Fruit fly (Drosophila melanogaster): ENCODE data around the gene CG33783.

CG33783 gene

DNA sequence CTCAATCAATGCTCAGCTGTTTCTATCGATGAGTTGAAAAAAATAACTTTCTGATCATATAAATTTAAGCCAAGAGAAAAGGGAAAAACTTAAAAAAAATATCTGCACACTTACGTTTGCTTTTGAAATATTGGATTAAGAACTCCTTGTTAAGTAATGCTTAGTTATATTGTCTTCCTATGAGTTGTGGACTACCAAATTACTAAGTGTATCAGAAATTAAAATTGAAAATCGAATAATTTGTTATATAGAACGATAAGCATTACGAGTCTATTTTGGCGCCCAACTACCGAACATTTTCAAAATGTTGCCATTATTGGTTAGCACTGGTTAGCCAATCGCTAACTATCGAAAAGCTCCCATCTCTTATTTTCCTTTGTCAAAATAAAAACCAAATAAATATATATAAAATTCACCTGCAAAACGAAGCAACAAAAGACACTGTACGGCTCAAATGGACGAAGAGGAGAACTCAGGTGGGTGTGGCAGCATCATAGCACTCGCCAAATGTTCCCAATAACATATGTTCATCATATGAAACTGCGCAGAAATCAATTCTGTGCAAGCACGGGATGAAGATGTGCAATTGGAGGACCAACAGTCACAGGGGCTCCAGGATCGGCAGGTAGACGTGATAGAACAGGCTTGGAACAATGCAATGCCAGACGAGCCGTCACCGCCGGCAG is 17.6 kb upstream of the CG33783 start, which contains the start of gene ohgt (continued):
- TF ChIP-seq nau (GFP tag; optimal IDR thresholded peaks at IDR 0.05) (no peak), CG1832 (GFP tag; optimal IDR thresholded peaks at IDR 0.05) (no peak), Nf-YB (GFP tag; optimal IDR thresholded peaks at IDR 0.05) (no peak), Dip2 (GFP tag; IDR thresholded peaks at IDR 0.05) (no peak), CG9215 (GFP tag; IDR thresholded peaks at IDR 0.05) (no peak), croc (GFP tag; conservative IDR thresholded peaks at IDR 0.05) (no peak), Hand (GFP tag; optimal IDR thresholded peaks at IDR 0.05) (no peak), da (GFP tag; optimal IDR thresholded peaks at IDR 0.05) (no peak), amos (GFP tag; IDR thresholded peaks at IDR 0.05; ENCODE audit: partially characterized antibody) (peak; percentile 29; the same call in 1 of the 2 replicates), CG10209 (GFP tag; optimal IDR thresholded peaks at IDR 0.05) (no peak), gt (GFP tag; IDR thresholded peaks at IDR 0.05) (no peak), CG14965 (GFP tag; optimal IDR thresholded peaks at IDR 0.05; ENCODE audit: borderline replicate concordance) (no peak), grau (tag; optimal IDR thresholded peaks at IDR 0.05) (no peak), CG31388 (GFP tag; optimal IDR thresholded peaks at IDR 0.05) (no peak), bcd (GFP tag; optimal IDR thresholded peaks at IDR 0.05) (no peak), CG6765 (GFP tag; optimal IDR thresholded peaks at IDR 0.05) (no peak), Bteb2 (GFP tag; optimal IDR thresholded peaks at IDR 0.05) (no peak), Asciz (GFP tag; optimal IDR thresholded peaks at IDR 0.05) (no peak), CG6813 (GFP tag; optimal IDR thresholded peaks at IDR 0.05) (no peak), Stat92E (GFP tag; optimal IDR thresholded peaks at IDR 0.05) (no peak), grn (GFP tag; optimal IDR thresholded peaks at IDR 0.05) (no peak), H2.0 (GFP tag; IDR thresholded peaks at IDR 0.05) (no peak), CG7745 (tag; optimal IDR thresholded peaks at IDR 0.05) (no peak), sens (GFP tag) (peak; percentile 81), Ptx1 (GFP tag; IDR thresholded peaks at IDR 0.05) (no peak), CG7271 (tag; optimal IDR thresholded peaks at IDR 0.05) (no peak), CG15601 (tag; optimal IDR thresholded peaks at IDR 0.05) (no peak), Bdp1 (GFP tag; optimal IDR thresholded peaks at IDR 0.05) (no peak), kni (GFP tag; optimal IDR thresholded peaks at IDR 0.05) (no peak), Sox100B (GFP tag; optimal IDR thresholded peaks at IDR 0.05) (no peak), CG18619 (GFP tag; optimal IDR thresholded peaks at IDR 0.05) (no peak), az2 (GFP tag; optimal IDR thresholded peaks at IDR 0.05) (no peak), nerfin-1 (tag; optimal IDR thresholded peaks at IDR 0.05) (peak; percentile 8), lab (GFP tag; optimal IDR thresholded peaks at IDR 0.05) (no peak), Doc3 (GFP tag; IDR thresholded peaks at IDR 0.05; ENCODE audit: partially characterized antibody) (no peak), sna (GFP tag; IDR thresholded peaks at IDR 0.05; ENCODE audit: partially characterized antibody) (no peak), CG13775 (GFP tag; optimal IDR thresholded peaks at IDR 0.05) (no peak), CG34224 (GFP tag; IDR thresholded peaks at IDR 0.05; ENCODE audit: partially characterized antibody) (peak; percentile 33; the same call in 2 of the 3 replicates), CG14441 (GFP tag; IDR thresholded peaks at IDR 0.05) (no peak), pho (GFP tag; optimal IDR thresholded peaks at IDR 0.05) (peak; percentile 14), CG11696 (GFP tag; IDR thresholded peaks at IDR 0.05) (no peak), CG17328 (GFP tag; IDR thresholded peaks at IDR 0.05) (no peak), D19B (GFP tag; optimal IDR thresholded peaks at IDR 0.05) (no peak), sd (tag; optimal IDR thresholded peaks at IDR 0.05) (no peak), CG12659 (GFP tag; optimal IDR thresholded peaks at IDR 0.05) (peak; percentile 32), Oli (tag; optimal IDR thresholded peaks at IDR 0.05) (no peak), ems (GFP tag; optimal IDR thresholded peaks at IDR 0.05) (no peak), ase (GFP tag; IDR thresholded peaks at IDR 0.05) (no peak), al (GFP tag; IDR thresholded peaks at IDR 0.05) (no peak)
